Worm (Caenorhabditis elegans): ENCODE measurements around the gene srg-24.

DNA sequence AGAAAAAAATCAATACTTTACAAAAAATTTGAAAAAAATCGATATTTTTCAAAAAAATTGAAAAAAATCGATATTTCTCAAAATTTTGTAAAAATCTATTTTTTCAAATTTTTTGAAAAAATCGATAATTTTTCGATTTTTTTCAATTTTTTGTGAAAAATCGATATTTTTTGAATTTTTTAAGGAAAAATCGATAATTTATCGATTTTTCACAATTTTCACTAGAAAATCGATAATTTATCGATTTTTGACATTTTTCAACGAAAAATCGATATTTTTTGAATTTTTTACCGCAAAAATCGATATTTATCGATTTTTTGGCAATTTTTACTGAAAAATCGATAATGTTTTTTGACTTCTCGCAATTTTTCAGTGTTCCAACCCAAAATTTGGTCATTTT is 37.1 kb downstream of the srg-24 start:
- no peak for TF ChIP-seq mdl-1 (tag; optimal IDR thresholded peaks at IDR 0.05)
- no peak for TF ChIP-seq sox-4 (tag; optimal IDR thresholded peaks at IDR 0.05)
- no peak for TF ChIP-seq snpc-4 (tag; optimal IDR thresholded peaks at IDR 0.05)
- TF ChIP-seq nhr-237 (tag; optimal IDR thresholded peaks at IDR 0.05), result no peak
- no peak for TF ChIP-seq zag-1 (tag; optimal IDR thresholded peaks at IDR 0.05)
- no peak for TF ChIP-seq pag-3 (tag; optimal IDR thresholded peaks at IDR 0.05; ENCODE audit: borderline replicate concordance, insufficient read depth)
- no peak for TF ChIP-seq jun-1 (tag; optimal IDR thresholded peaks at IDR 0.05)
- TF ChIP-seq lin-39 (tag; optimal IDR thresholded peaks at IDR 0.05), result no peak
- TF ChIP-seq fos-1 (tag; optimal IDR thresholded peaks at IDR 0.05), result no peak
- TF ChIP-seq ztf-11 (tag; optimal IDR thresholded peaks at IDR 0.05), result no peak
- TF ChIP-seq skn-1 (tag; optimal IDR thresholded peaks at IDR 0.05), result no peak
- no peak for TF ChIP-seq pqm-1 (tag; optimal IDR thresholded peaks at IDR 0.05)
- TF ChIP-seq lin-13 (GFP tag; optimal IDR thresholded peaks at IDR 0.05), result no peak
- TF ChIP-seq unc-86 (tag; optimal IDR thresholded peaks at IDR 0.05), result no peak

All from whole organism, L1 larva.